Fruit fly (Drosophila melanogaster) whole organism, embryonic: Measurements from ENCODE around the gene CG11892.

Experiments
- Abd-B ChIP-seq: fragments of 200-800 bp; sonication (Bioruptor generic); optimal IDR thresholded peaks from 2 replicates; lab custom pipeline; 2018; ENCODE audit warnings: missing biosample characterization, mild to moderate bottlenecking, missing genetic modification characterization, moderate library complexity
- Bgb ChIP-seq: fragments of 200-800 bp; sonication (Bioruptor generic); IDR thresholded peaks from 2 replicates; pipeline ENCODE4 v1.3.6; 2022; ENCODE audit warnings: missing biosample characterization, missing genetic modification characterization; ENCODE audit not compliant: partially characterized antibody
- CG10979 ChIP-seq: fragments of 200-800 bp; sonication (Bioruptor generic); optimal IDR thresholded peaks from 2 replicates; lab custom pipeline; 2018; ENCODE audit warnings: missing biosample characterization, mild to moderate bottlenecking, missing genetic modification characterization, moderate library complexity
- CG13123 ChIP-seq: fragments of 200-800 bp; sonication (Bioruptor generic); optimal IDR thresholded peaks from 2 replicates; lab custom pipeline; 2016; ENCODE audit warnings: missing biosample characterization, missing genetic modification characterization
- CG6813 ChIP-seq: fragments of 200-800 bp; sonication (Bioruptor generic); optimal IDR thresholded peaks from 2 replicates; lab custom pipeline; 2017; ENCODE audit warnings: missing biosample characterization, missing genetic modification characterization, mild to moderate bottlenecking, moderate library complexity, missing genetic modification reagents
- Fer1 ChIP-seq: fragments of 200-800 bp; sonication (Bioruptor generic); optimal IDR thresholded peaks from 2 replicates; lab custom pipeline; 2017; ENCODE audit warnings: missing biosample characterization, mild to moderate bottlenecking, missing genetic modification characterization
- Mrtf ChIP-seq: fragments of 200-800 bp; sonication (Bioruptor generic); IDR thresholded peaks from 3 replicates; pipeline ENCODE4 v1.3.6; 2022; ENCODE audit warnings: missing biosample characterization, missing genetic modification characterization
- Sox102F ChIP-seq: fragments of 200-800 bp; sonication (Bioruptor generic); optimal IDR thresholded peaks from 2 replicates; lab custom pipeline; 2018; ENCODE audit warnings: missing biosample characterization, mild to moderate bottlenecking, missing genetic modification characterization, moderate library complexity
- lab ChIP-seq: fragments of 200-800 bp; sonication (Bioruptor generic); optimal IDR thresholded peaks from 3 replicates; lab custom pipeline; 2017; ENCODE audit warnings: missing biosample characterization, missing genetic modification characterization, mild to moderate bottlenecking, moderate library complexity, missing genetic modification reagents
- salm ChIP-seq: fragments of 200-800 bp; sonication (Bioruptor generic); optimal IDR thresholded peaks from 2 replicates; lab custom pipeline; 2018; ENCODE audit warnings: missing biosample characterization, mild to moderate bottlenecking, missing genetic modification characterization
- sr ChIP-seq: fragments of 200-800 bp; sonication (Bioruptor generic); IDR thresholded peaks from 3 replicates; pipeline ENCODE4 v1.3.6; 2022; ENCODE audit warnings: missing biosample characterization, missing genetic modification characterization
- toy ChIP-seq: fragments of 200-800 bp; sonication (Bioruptor generic); IDR thresholded peaks from 2 replicates; pipeline ENCODE4 v1.3.6; 2022; ENCODE audit warnings: missing biosample characterization, missing genetic modification characterization
- zf30C ChIP-seq: fragments of 200-800 bp; sonication (Bioruptor generic); optimal IDR thresholded peaks from 3 replicates; lab custom pipeline; 2018; ENCODE audit warnings: missing biosample characterization, mild to moderate bottlenecking, missing genetic modification characterization

DNA sequence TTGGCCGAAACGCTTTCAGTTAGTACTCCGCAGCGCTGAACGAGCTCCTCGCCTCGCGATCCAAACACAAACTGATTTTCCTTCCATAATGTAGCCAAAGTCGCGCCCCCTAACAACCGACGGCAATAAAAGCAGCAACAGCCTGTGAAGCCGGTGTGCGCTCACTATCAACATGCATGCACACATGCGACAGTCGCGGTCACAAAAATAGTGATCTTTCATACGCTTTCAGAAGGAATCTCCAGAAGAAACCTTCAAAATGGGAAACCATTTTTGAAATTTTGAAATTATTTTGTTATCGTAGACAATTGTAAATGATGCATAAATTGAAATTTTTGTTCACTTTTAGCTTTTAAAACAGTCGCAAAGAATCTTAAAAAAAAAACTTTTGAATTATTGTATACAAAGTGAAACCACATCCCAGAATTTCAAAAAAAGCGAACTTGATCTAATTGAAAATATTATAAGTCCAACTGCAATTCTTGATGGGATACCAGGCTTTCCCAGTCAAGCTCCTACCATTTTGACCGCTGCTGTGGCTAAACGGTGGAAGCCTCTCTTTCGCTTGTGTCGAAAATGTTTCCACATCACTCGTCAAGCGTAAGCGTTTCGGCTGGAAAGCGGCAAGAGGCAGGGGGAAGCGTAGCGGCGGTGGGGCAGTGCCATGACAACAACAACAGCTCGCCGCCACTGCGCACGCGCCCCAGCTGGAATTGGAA, 48.9 kb upstream of the CG11892 start, which contains the start of gene Cad96Cb:
- peak; percentile 77 for TF ChIP-seq Abd-B (GFP tag; lab: Kevin White, UChicago)
- TF ChIP-seq Mrtf (GFP tag; lab: Robert Waterston, UW) = peak; percentile 38; the same call in 1 of the 3 replicates
- TF ChIP-seq salm (tag; lab: Kevin White, UChicago) = peak; percentile 77
- TF ChIP-seq CG6813 (GFP tag; lab: Kevin White, UChicago) = peak; percentile 80
- no peak for TF ChIP-seq toy (GFP tag; lab: Robert Waterston, UW)
- no peak for TF ChIP-seq zf30C (GFP tag; lab: Kevin White, UChicago)
- TF ChIP-seq Sox102F (GFP tag; lab: Kevin White, UChicago) = peak; percentile 86
- no peak for TF ChIP-seq sr (GFP tag; lab: Robert Waterston, UW)
- TF ChIP-seq lab = peak; percentile 71
- no peak for TF ChIP-seq Bgb (GFP tag; lab: Robert Waterston, UW)
- peak; percentile 7 for TF ChIP-seq CG13123 (GFP tag; lab: Kevin White, UChicago)
- TF ChIP-seq Fer1 (GFP tag; lab: Kevin White, UChicago) = no peak
- peak; percentile 94 for TF ChIP-seq CG10979
